Fruit fly (Drosophila melanogaster): ENCODE data around the gene Arfrp1.

Arfrp1 gene

dm6 chrX:9089254-9090056 is 17.4 kb upstream of the Arfrp1 start, which contains the start of gene CCT2 (continued):
- TF ChIP-seq CG8388 (GFP tag; optimal IDR thresholded peaks at IDR 0.05) (no peak), CG18262 (tag; optimal IDR thresholded peaks at IDR 0.05) (no peak), CG8944 (GFP tag; optimal IDR thresholded peaks at IDR 0.05) (no peak), pb (GFP tag; optimal IDR thresholded peaks at IDR 0.05) (no peak), D19A (tag; optimal IDR thresholded peaks at IDR 0.05) (no peak), fd64A (GFP tag; optimal IDR thresholded peaks at IDR 0.05) (no peak), dysf (GFP tag; IDR thresholded peaks at IDR 0.05) (no peak), Six4 (GFP tag; optimal IDR thresholded peaks at IDR 0.05) (no peak), Hsf (GFP tag; optimal IDR thresholded peaks at IDR 0.05) (no peak), CG9437 (GFP tag; optimal IDR thresholded peaks at IDR 0.05) (no peak), Rfx (GFP tag; IDR thresholded peaks at IDR 0.05) (no peak), CG32772 (GFP tag; IDR thresholded peaks at IDR 0.05) (no peak), CG10267 (tag; optimal IDR thresholded peaks at IDR 0.05) (peak; percentile 23), en (GFP tag; optimal IDR thresholded peaks at IDR 0.05) (no peak), Ets97D (GFP tag; optimal IDR thresholded peaks at IDR 0.05) (peak; percentile 67), Hr39 (optimal IDR thresholded peaks at IDR 0.05) (no peak), CG17359 (tag; optimal IDR thresholded peaks at IDR 0.05) (no peak), cg (GFP tag; optimal IDR thresholded peaks at IDR 0.05) (no peak), CG2875 (GFP tag; optimal IDR thresholded peaks at IDR 0.05) (no peak), kah (GFP tag; optimal IDR thresholded peaks at IDR 0.05) (no peak), ab (GFP tag; optimal IDR thresholded peaks at IDR 0.05) (no peak), CG15514 (GFP tag; optimal IDR thresholded peaks at IDR 0.05) (peak; percentile 63), Nf-YB (GFP tag; optimal IDR thresholded peaks at IDR 0.05) (no peak), Dip2 (GFP tag; IDR thresholded peaks at IDR 0.05) (no peak), usp (GFP tag; optimal IDR thresholded peaks at IDR 0.05) (no peak), zen (tag; optimal IDR thresholded peaks at IDR 0.05) (peak; percentile 5), CG4707 (GFP tag; optimal IDR thresholded peaks at IDR 0.05) (no peak), gcm (GFP tag; optimal IDR thresholded peaks at IDR 0.05) (no peak), odd (GFP tag; optimal IDR thresholded peaks at IDR 0.05) (no peak), CG6683 (GFP tag; optimal IDR thresholded peaks at IDR 0.05) (no peak), Rx (GFP tag; IDR thresholded peaks at IDR 0.05) (no peak), CG13123 (GFP tag; optimal IDR thresholded peaks at IDR 0.05) (no peak), NFAT (GFP tag; IDR thresholded peaks at IDR 0.05) (no peak), CG2199 (GFP tag; IDR thresholded peaks at IDR 0.05) (no peak), CG4328 (GFP tag; optimal IDR thresholded peaks at IDR 0.05) (no peak), zf30C (GFP tag; optimal IDR thresholded peaks at IDR 0.05) (peak; percentile 48), CG7556 (GFP tag; optimal IDR thresholded peaks at IDR 0.05) (no peak), jumu (GFP tag; optimal IDR thresholded peaks at IDR 0.05) (no peak), grn (GFP tag; optimal IDR thresholded peaks at IDR 0.05) (no peak), CG12391 (tag; optimal IDR thresholded peaks at IDR 0.05) (no peak), CG10321 (GFP tag; IDR thresholded peaks at IDR 0.05) (no peak), CG3847 (GFP tag; IDR thresholded peaks at IDR 0.05) (peak; percentile 31; the same call in 1 of the 2 replicates), schlank (tag; optimal IDR thresholded peaks at IDR 0.05) (no peak), Doc2 (GFP tag; IDR thresholded peaks at IDR 0.05) (no peak), ham (GFP tag; IDR thresholded peaks at IDR 0.05) (no peak), CG8765 (GFP tag; IDR thresholded peaks at IDR 0.05) (no peak), esg (GFP tag; conservative IDR thresholded peaks at IDR 0.05) (no peak), CG11696 (GFP tag; IDR thresholded peaks at IDR 0.05) (no peak), CG3838 (GFP tag; optimal IDR thresholded peaks at IDR 0.05) (no peak), CG3281 (GFP tag; optimal IDR thresholded peaks at IDR 0.05) (no peak), CG3065 (GFP tag; optimal IDR thresholded peaks at IDR 0.05) (no peak)

Data from whole organism, embryonic.